Fruit fly (Drosophila melanogaster) whole organism, prepupa: ENCODE results near the gene red.

Experiments
- CG16779 ChIP-seq: fragments of 200-800 bp; sonication (Bioruptor generic); optimal IDR thresholded peaks from 3 replicates; lab custom pipeline; 2017; ENCODE audit warnings: missing biosample characterization, mild to moderate bottlenecking, missing genetic modification characterization
- CG6163 ChIP-seq: fragments of 200-800 bp; sonication (Bioruptor generic); IDR thresholded peaks from 3 replicates; pipeline ENCODE4 v1.3.6; 2022; ENCODE audit warnings: missing biosample characterization, missing genetic modification characterization
- CG6808 ChIP-seq: fragments of 200-800 bp; sonication (Bioruptor generic); optimal IDR thresholded peaks from 3 replicates; lab custom pipeline; 2017; ENCODE audit warnings: missing biosample characterization, missing genetic modification characterization, mild to moderate bottlenecking, moderate library complexity, missing genetic modification reagents
- CG8319 ChIP-seq: fragments of 200-800 bp; sonication (Bioruptor generic); optimal IDR thresholded peaks from 3 replicates; lab custom pipeline; 2016; ENCODE audit warnings: missing biosample characterization, missing genetic modification characterization
- Gug ChIP-seq: fragments of 200-800 bp; sonication (Bioruptor generic); IDR thresholded peaks from 2 replicates; pipeline ENCODE4 v1.3.6; 2022; ENCODE audit warnings: missing biosample characterization, missing genetic modification characterization
- OdsH ChIP-seq: fragments of 200-800 bp; sonication (Bioruptor generic); optimal IDR thresholded peaks from 3 replicates; lab custom pipeline; 2016; ENCODE audit warnings: missing biosample characterization, missing genetic modification characterization
- spab ChIP-seq: fragments of 200-800 bp; sonication (Bioruptor generic); optimal IDR thresholded peaks from 2 replicates; lab custom pipeline; 2017; ENCODE audit warnings: missing biosample characterization, mild to moderate bottlenecking, missing genetic modification characterization, missing genetic modification reagents

- TF ChIP-seq Gug (GFP tag; lab: Robert Waterston, UW) (no peak), CG8319 (GFP tag; lab: Kevin White, UChicago) (no peak), OdsH (no peak), CG6808 (GFP tag; lab: Kevin White, UChicago) (no peak), CG6163 (0 out of 3 replicates have a peak, but pooled peaks have one; percentile 16), CG16779 (tag; lab: Kevin White, UChicago) (no peak), spab (GFP tag; lab: Kevin White, UChicago) (no peak)
These were observed 8.6 kb downstream of the red start for dm6 chr3R:14297489-14297888.
